Fruit fly (Drosophila melanogaster) whole organism, embryonic: ENCODE results near the gene CG9044.

Experiments used
- CG11456 ChIP-seq: fragments of 200-800 bp; sonication (Bioruptor generic); IDR thresholded peaks from 3 replicates; pipeline ENCODE4 v1.3.6; 2022; ENCODE audit warnings: missing biosample characterization, missing genetic modification characterization
- CG11560 ChIP-seq: fragments of 200-800 bp; sonication (Bioruptor generic); IDR thresholded peaks from 3 replicates; pipeline ENCODE4 v1.3.6; 2022; ENCODE audit warnings: missing biosample characterization, missing genetic modification characterization
- CG12744 ChIP-seq: fragments of 200-800 bp; sonication (Bioruptor generic); optimal IDR thresholded peaks from 2 replicates; lab custom pipeline; 2016; ENCODE audit warnings: missing biosample characterization, missing genetic modification characterization
- CG15269 ChIP-seq: fragments of 200-800 bp; sonication (Bioruptor generic); optimal IDR thresholded peaks from 2 replicates; lab custom pipeline; 2018; ENCODE audit warnings: missing biosample characterization, mild to moderate bottlenecking, missing genetic modification characterization, moderate library complexity
- CG18764 ChIP-seq: fragments of 200-800 bp; sonication (Bioruptor generic); optimal IDR thresholded peaks from 3 replicates; lab custom pipeline; 2016; ENCODE audit warnings: missing biosample characterization, missing genetic modification characterization
- CG4282 ChIP-seq: fragments of 200-800 bp; sonication (Bioruptor generic); optimal IDR thresholded peaks from 2 replicates; lab custom pipeline; 2016; ENCODE audit warnings: missing biosample characterization, missing genetic modification characterization
- CG6683 ChIP-seq: fragments of 200-800 bp; sonication (Bioruptor generic); optimal IDR thresholded peaks from 2 replicates; lab custom pipeline; 2017; ENCODE audit warnings: missing biosample characterization, mild to moderate bottlenecking, missing genetic modification characterization, missing genetic modification reagents
- CG7839 ChIP-seq: fragments of 200-800 bp; sonication (Bioruptor generic); optimal IDR thresholded peaks from 3 replicates; lab custom pipeline; 2018; ENCODE audit warnings: missing biosample characterization, mild to moderate bottlenecking, missing genetic modification characterization, moderate library complexity
- CG7987 ChIP-seq: fragments of 200-800 bp; sonication (Bioruptor generic); optimal IDR thresholded peaks from 2 replicates; lab custom pipeline; 2018; ENCODE audit warnings: missing biosample characterization, mild to moderate bottlenecking, missing genetic modification characterization, moderate library complexity
- CG8924 ChIP-seq: fragments of 200-800 bp; optimal IDR thresholded peaks from 3 replicates; lab custom pipeline; 2019; ENCODE audit warnings: missing biosample characterization, mild to moderate bottlenecking, missing genetic modification characterization, moderate library complexity
- CG9727 ChIP-seq: fragments of 200-800 bp; sonication (Bioruptor generic); optimal IDR thresholded peaks from 3 replicates; lab custom pipeline; 2017; ENCODE audit warnings: missing biosample characterization, mild to moderate bottlenecking, missing genetic modification characterization
- Camta ChIP-seq: fragments of 200-800 bp; sonication (Bioruptor generic); optimal IDR thresholded peaks from 2 replicates; lab custom pipeline; 2016; ENCODE audit warnings: missing biosample characterization, missing genetic modification characterization
- Dp ChIP-seq: fragments of 200-800 bp; sonication (Bioruptor generic); optimal IDR thresholded peaks from 2 replicates; lab custom pipeline; 2018; ENCODE audit warnings: missing biosample characterization, mild to moderate bottlenecking, missing genetic modification characterization, moderate library complexity
- Gsc ChIP-seq: fragments of 200-800 bp; sonication (Bioruptor generic); IDR thresholded peaks from 2 replicates; pipeline ENCODE4 v1.3.6; 2022; ENCODE audit warnings: missing biosample characterization, missing genetic modification characterization
- HmgZ ChIP-seq: fragments of 200-800 bp; sonication (Bioruptor generic); optimal IDR thresholded peaks from 2 replicates; lab custom pipeline; 2018; ENCODE audit warnings: missing biosample characterization, mild to moderate bottlenecking, missing genetic modification characterization
- Lpt ChIP-seq: fragments of >200 bp; optimal IDR thresholded peaks from 2 replicates; lab custom pipeline; 2018; ENCODE audit warnings: missing biosample characterization, missing genetic modification characterization
- MBD-R2 ChIP-seq: fragments of 200-800 bp; sonication (Bioruptor generic); IDR thresholded peaks from 2 replicates; pipeline ENCODE4 v1.3.6; 2022; ENCODE audit warnings: missing biosample characterization, missing genetic modification characterization
- MTF-1 ChIP-seq: fragments of 200-800 bp; sonication (Bioruptor generic); optimal IDR thresholded peaks from 2 replicates; lab custom pipeline; 2018; ENCODE audit warnings: missing biosample characterization, mild to moderate bottlenecking, missing genetic modification characterization, borderline replicate concordance
- Max ChIP-seq: fragments of 200-800 bp; sonication (Bioruptor generic); optimal IDR thresholded peaks from 2 replicates; lab custom pipeline; 2016; ENCODE audit warnings: missing biosample characterization, mild to moderate bottlenecking, missing genetic modification characterization
- NK7.1 ChIP-seq: fragments of 200-800 bp; sonication (Bioruptor generic); optimal IDR thresholded peaks from 3 replicates; lab custom pipeline; 2016; ENCODE audit warnings: missing biosample characterization, missing genetic modification characterization
- Nf-YB ChIP-seq: fragments of 200-800 bp; sonication (Bioruptor generic); optimal IDR thresholded peaks from 3 replicates; lab custom pipeline; 2019; ENCODE audit warnings: missing biosample characterization, mild to moderate bottlenecking, missing genetic modification characterization, moderate library complexity
- Oli ChIP-seq: fragments of 200-800 bp; sonication (Bioruptor generic); optimal IDR thresholded peaks from 2 replicates; lab custom pipeline; 2018; ENCODE audit warnings: missing biosample characterization, mild to moderate bottlenecking, missing genetic modification characterization, moderate library complexity
- Pdp1 ChIP-seq, 2 experiments: fragments of 200-800 bp; sonication (Bioruptor generic); optimal IDR thresholded peaks; 3 replicates each; lab custom pipeline; 2016; ENCODE audit warnings: missing biosample characterization in 2 of 2, missing genetic modification characterization in 2 of 2, mild to moderate bottlenecking in 1 of 2, moderate library complexity in 1 of 2
- Ssrp ChIP-seq: fragments of 200-800 bp; sonication (Bioruptor generic); optimal IDR thresholded peaks from 2 replicates; lab custom pipeline; 2018; ENCODE audit warnings: missing biosample characterization, mild to moderate bottlenecking, missing genetic modification characterization, moderate library complexity
- Xbp1 ChIP-seq: fragments of 200-800 bp; sonication (Bioruptor generic); optimal IDR thresholded peaks from 3 replicates; lab custom pipeline; 2016; ENCODE audit warnings: missing biosample characterization, mild to moderate bottlenecking, missing genetic modification characterization
- Xrp1 ChIP-seq: fragments of 200-800 bp; sonication (Bioruptor generic); IDR thresholded peaks from 2 replicates; pipeline ENCODE4 v1.3.6; 2022; ENCODE audit warnings: missing biosample characterization, missing genetic modification characterization
- bab2 ChIP-seq: fragments of 200-800 bp; sonication (Bioruptor generic); optimal IDR thresholded peaks from 2 replicates; lab custom pipeline; 2016; ENCODE audit warnings: missing biosample characterization, missing genetic modification characterization
- br ChIP-seq: fragments of >200 bp; optimal IDR thresholded peaks from 2 replicates; lab custom pipeline; 2017
- cwo ChIP-seq: fragments of 200-800 bp; sonication (Bioruptor generic); optimal IDR thresholded peaks from 3 replicates; lab custom pipeline; 2017; ENCODE audit warnings: missing biosample characterization, missing genetic modification characterization, mild to moderate bottlenecking, moderate library complexity, missing genetic modification reagents
- gem ChIP-seq: fragments of 200-800 bp; sonication (Bioruptor generic); optimal IDR thresholded peaks from 2 replicates; lab custom pipeline; 2019; ENCODE audit warnings: missing biosample characterization, mild to moderate bottlenecking, missing genetic modification characterization, moderate library complexity
- gfzf ChIP-seq: fragments of 200-800 bp; sonication (Bioruptor generic); optimal IDR thresholded peaks from 2 replicates; lab custom pipeline; 2016; ENCODE audit warnings: missing biosample characterization, mild to moderate bottlenecking, missing genetic modification characterization, moderate library complexity
- grau ChIP-seq: fragments of 200-800 bp; optimal IDR thresholded peaks from 3 replicates; lab custom pipeline; 2019; ENCODE audit warnings: missing biosample characterization, mild to moderate bottlenecking, missing genetic modification characterization, moderate library complexity
- grn ChIP-seq: fragments of 200-800 bp; sonication (Bioruptor generic); optimal IDR thresholded peaks from 3 replicates; lab custom pipeline; 2017; ENCODE audit warnings: missing biosample characterization, missing genetic modification characterization
- gsb ChIP-seq: fragments of 200-800 bp; sonication (Bioruptor generic); IDR thresholded peaks from 2 replicates; pipeline ENCODE4 v1.3.6; 2022; ENCODE audit warnings: missing biosample characterization, missing genetic modification characterization
- ind ChIP-seq: fragments of 200-800 bp; sonication (Bioruptor generic); optimal IDR thresholded peaks from 3 replicates; lab custom pipeline; 2016; ENCODE audit warnings: missing biosample characterization, missing genetic modification characterization
- kah ChIP-seq: fragments of 200-800 bp; sonication (Bioruptor generic); optimal IDR thresholded peaks from 2 replicates; lab custom pipeline; 2018; ENCODE audit warnings: missing biosample characterization, mild to moderate bottlenecking, missing genetic modification characterization
- kay ChIP-seq: fragments of 200-800 bp; sonication (Bioruptor generic); optimal IDR thresholded peaks from 2 replicates; lab custom pipeline; 2016; ENCODE audit warnings: missing biosample characterization, missing genetic modification characterization
- ken ChIP-seq: fragments of 200-800 bp; sonication (Bioruptor generic); IDR thresholded peaks from 3 replicates; pipeline ENCODE4 v1.3.6; 2022; ENCODE audit warnings: missing biosample characterization, missing genetic modification characterization
- lilli ChIP-seq: fragments of 200-800 bp; sonication (Bioruptor generic); optimal IDR thresholded peaks from 3 replicates; lab custom pipeline; 2016; ENCODE audit warnings: missing biosample characterization, missing genetic modification characterization
- maf-S ChIP-seq: fragments of 200-800 bp; sonication (Bioruptor generic); optimal IDR thresholded peaks from 2 replicates; lab custom pipeline; 2016; ENCODE audit warnings: missing biosample characterization, missing genetic modification characterization
- mam ChIP-seq: fragments of 200-800 bp; sonication (Bioruptor generic); optimal IDR thresholded peaks from 3 replicates; lab custom pipeline; 2016; ENCODE audit warnings: missing biosample characterization, missing genetic modification characterization
- nom ChIP-seq: fragments of 200-800 bp; sonication (Bioruptor generic); optimal IDR thresholded peaks from 2 replicates; lab custom pipeline; 2017; ENCODE audit warnings: missing biosample characterization, missing genetic modification characterization, mild to moderate bottlenecking, moderate library complexity, missing genetic modification reagents
- oc ChIP-seq: fragments of 200-800 bp; sonication (Bioruptor generic); optimal IDR thresholded peaks from 2 replicates; lab custom pipeline; 2018; ENCODE audit warnings: missing biosample characterization, mild to moderate bottlenecking, missing genetic modification characterization, moderate library complexity
- prd ChIP-seq, 3 experiments: fragments of >200 bp in 2 of 3; fragments of 200-800 bp in 1 of 3; sonication (Bioruptor generic) in 1 of 3; optimal IDR thresholded peaks in 2 of 3; IDR thresholded peaks in 1 of 3; 2 replicates in 2 of 3; 3 replicates in 1 of 3; pipeline versions ENCODE4 v1.3.6 to Lab custom; 2017 to 2022; ENCODE audit warnings: missing biosample characterization in 1 of 3, missing genetic modification characterization in 1 of 3
- so ChIP-seq: fragments of 200-800 bp; sonication (Bioruptor generic); IDR thresholded peaks from 3 replicates; pipeline ENCODE4 v1.3.6; 2022; ENCODE audit warnings: missing biosample characterization, missing genetic modification characterization
- sr ChIP-seq: fragments of 200-800 bp; sonication (Bioruptor generic); IDR thresholded peaks from 3 replicates; pipeline ENCODE4 v1.3.6; 2022; ENCODE audit warnings: missing biosample characterization, missing genetic modification characterization
- trem ChIP-seq: fragments of 200-800 bp; optimal IDR thresholded peaks from 3 replicates; lab custom pipeline; 2019; ENCODE audit warnings: missing biosample characterization, mild to moderate bottlenecking, missing genetic modification characterization, moderate library complexity
- zen ChIP-seq: fragments of 200-800 bp; sonication (Bioruptor generic); optimal IDR thresholded peaks from 3 replicates; lab custom pipeline; 2018; ENCODE audit warnings: missing biosample characterization, mild to moderate bottlenecking, missing genetic modification characterization, moderate library complexity

Gene CG9044

DNA sequence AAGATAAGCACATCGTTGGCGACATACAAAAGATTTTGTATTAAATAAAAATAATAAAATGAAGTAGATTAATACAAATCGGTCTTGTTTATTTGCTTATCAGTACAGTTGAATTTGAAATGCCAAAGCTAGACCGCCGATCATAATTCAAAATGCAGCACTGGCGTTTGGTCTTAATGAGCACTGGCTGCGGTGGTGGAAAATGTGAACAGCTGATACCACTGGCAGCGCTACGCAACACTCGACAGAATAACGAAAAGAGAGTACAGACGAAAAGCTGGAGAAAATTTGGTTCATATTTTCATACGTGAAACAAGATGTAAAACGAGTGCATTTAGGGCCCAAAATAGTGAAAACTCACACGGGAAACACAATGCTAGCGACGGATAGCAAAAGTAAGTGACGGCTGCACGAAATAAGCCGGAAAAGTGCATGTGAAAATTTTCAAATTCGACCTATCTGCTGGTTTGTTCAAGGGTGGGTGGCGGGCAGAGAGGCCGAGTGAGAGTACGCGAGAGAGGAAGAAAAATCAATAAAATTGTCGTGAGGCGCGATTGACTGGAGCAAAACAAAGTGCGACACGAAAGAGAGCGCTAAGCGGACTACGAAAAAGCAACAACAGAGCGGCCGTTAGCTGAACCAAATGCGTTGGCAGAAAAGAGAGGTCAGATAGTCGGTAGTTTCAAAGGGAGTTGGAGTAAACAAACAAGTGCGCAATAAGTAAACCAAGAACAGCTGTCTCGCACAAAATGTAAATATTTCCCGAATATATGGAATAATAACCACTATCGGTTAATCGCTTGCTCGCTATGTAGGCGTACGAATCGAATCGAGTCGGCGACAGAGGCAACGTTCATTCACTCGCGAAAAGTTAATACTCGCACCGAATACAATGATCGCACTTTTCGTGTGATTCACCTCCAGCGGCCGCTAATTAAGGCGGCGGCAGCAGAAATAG is 42.1 kb upstream of the CG9044 start, which contains the start of gene bchs (continued):
- no peak for TF ChIP-seq nom (GFP tag; lab: Kevin White, UChicago)
- no peak for TF ChIP-seq CG11560 (tag; lab: Robert Waterston, UW)
- no peak for TF ChIP-seq CG15269 (tag; lab: Kevin White, UChicago)
- TF ChIP-seq ken (GFP tag; lab: Robert Waterston, UW): peak; percentile 75; the same call in 2 of the 3 replicates
- peak; percentile 94 for TF ChIP-seq Xrp1 (GFP tag; lab: Robert Waterston, UW)
- TF ChIP-seq kah (GFP tag; lab: Kevin White, UChicago): peak; percentile 95
- peak; percentile 96 for TF ChIP-seq grn (GFP tag; lab: Kevin White, UChicago)
- peak; percentile 95 for TF ChIP-seq MTF-1 (GFP tag; lab: Kevin White, UChicago)
- TF ChIP-seq trem (tag; lab: Kevin White, UChicago): peak; percentile 26
- peak; percentile 92 for TF ChIP-seq NK7.1 (GFP tag; lab: Kevin White, UChicago)
- peak; percentile 71 for TF ChIP-seq Nf-YB (GFP tag; lab: Kevin White, UChicago)
- TF ChIP-seq HmgZ: peak; percentile 96
- peak; percentile 56 for TF ChIP-seq Oli (tag; lab: Kevin White, UChicago)
- peak; percentile 93 for TF ChIP-seq CG6683 (GFP tag; lab: Kevin White, UChicago)
- TF ChIP-seq CG11456 (GFP tag; lab: Robert Waterston, UW): peak; percentile 74; the same call in 2 of the 3 replicates
- TF ChIP-seq gem (tag; lab: Kevin White, UChicago): no peak
- TF ChIP-seq kay (GFP tag; lab: Kevin White, UChicago): peak; percentile 71
- peak; percentile 82 for TF ChIP-seq Camta (GFP tag; lab: Kevin White, UChicago)
- no peak for TF ChIP-seq CG18764
- TF ChIP-seq oc: peak; percentile 90
- TF ChIP-seq Pdp1 (GFP tag; optimal IDR thresholded peaks at IDR 0.05; lab: Kevin White, UChicago): peak in 1 of 2 experiments; percentile 62
- TF ChIP-seq CG4282: peak; percentile 57
- peak; percentile 64 for TF ChIP-seq mam
- TF ChIP-seq Gsc (GFP tag; lab: Robert Waterston, UW): no peak
- TF ChIP-seq so (GFP tag; lab: Robert Waterston, UW): peak; percentile 86; the same call in 2 of the 3 replicates
- TF ChIP-seq prd (optimal IDR thresholded peaks at IDR 0.05; lab: Kevin White, UChicago): no peak
- peak; percentile 61; the same call in 2 of the 3 replicates for TF ChIP-seq prd (GFP tag; IDR thresholded peaks at IDR 0.05; lab: Robert Waterston, UW)
- peak; percentile 75 for TF ChIP-seq CG12744 (GFP tag; lab: Kevin White, UChicago)
- peak; percentile 87 for TF ChIP-seq maf-S (GFP tag; lab: Kevin White, UChicago)
- peak; percentile 86 for TF ChIP-seq cwo (GFP tag; lab: Kevin White, UChicago)
- peak; percentile 59; the same call in 1 of the 2 replicates for TF ChIP-seq gsb (GFP tag; lab: Robert Waterston, UW)
- TF ChIP-seq Lpt (GFP tag; lab: Kevin White, UChicago): no peak
- TF ChIP-seq CG9727 (GFP tag; lab: Kevin White, UChicago): peak; percentile 89
- peak; percentile 21 for TF ChIP-seq zen
- TF ChIP-seq bab2 (GFP tag; lab: Kevin White, UChicago): peak; percentile 89
- peak; percentile 91 for TF ChIP-seq sr (GFP tag; lab: Robert Waterston, UW)
- TF ChIP-seq CG7987 (GFP tag; lab: Kevin White, UChicago): peak; percentile 92
- TF ChIP-seq MBD-R2: peak; percentile 43
- peak; percentile 43 for TF ChIP-seq lilli (GFP tag; lab: Kevin White, UChicago)
- TF ChIP-seq grau (tag; lab: Kevin White, UChicago): peak; percentile 17
- no peak for TF ChIP-seq br
- no peak for TF ChIP-seq CG7839 (tag; lab: Kevin White, UChicago)
- TF ChIP-seq CG8924 (tag; lab: Kevin White, UChicago): peak; percentile 73
- TF ChIP-seq ind (GFP tag; lab: Kevin White, UChicago): peak; percentile 3
- peak; percentile 37 for TF ChIP-seq Xbp1 (GFP tag; lab: Kevin White, UChicago)
- TF ChIP-seq Ssrp (tag; lab: Kevin White, UChicago): no peak
- TF ChIP-seq Dp (GFP tag; lab: Kevin White, UChicago): peak; percentile 98
- TF ChIP-seq gfzf (GFP tag; lab: Kevin White, UChicago): no peak
- peak; percentile 83 for TF ChIP-seq Max
